Worm (Caenorhabditis elegans): Measurements from ENCODE around the gene ZK550.2.

- TF ChIP-seq ama-1 (optimal IDR thresholded peaks at IDR 0.05): no peak
- no peak for TF ChIP-seq aly-1 (tag; optimal IDR thresholded peaks at IDR 0.05)
- TF ChIP-seq hmg-4 (GFP tag; optimal IDR thresholded peaks at IDR 0.05): no peak
- TF ChIP-seq scrt-1 (GFP tag; IDR thresholded peaks at IDR 0.05): no peak
- TF ChIP-seq ceh-13 (GFP tag; optimal IDR thresholded peaks at IDR 0.05): no peak
- TF ChIP-seq ets-7 (tag; optimal IDR thresholded peaks at IDR 0.05): no peak
- no peak for TF ChIP-seq tra-4 (tag; optimal IDR thresholded peaks at IDR 0.05)
- no peak for TF ChIP-seq F13C5.2 (tag; optimal IDR thresholded peaks at IDR 0.05)
- TF ChIP-seq flt-1 (GFP tag; IDR thresholded peaks at IDR 0.05): no peak
- TF ChIP-seq pes-1 (GFP tag; IDR thresholded peaks at IDR 0.05): no peak
- no peak for TF ChIP-seq ceh-36 (tag; optimal IDR thresholded peaks at IDR 0.05)
- TF ChIP-seq tbx-37 (GFP tag; conservative IDR thresholded peaks at IDR 0.05): no peak
These were observed 14.4 kb upstream of the ZK550.2 start, which contains the start of gene npr-32 for ce11 chrIV:17230958-17231357.
